Fruit fly (Drosophila melanogaster) whole organism, prepupa: ENCODE measurements around the gene PIG-S.

Experiments used
- CG16779 ChIP-seq: fragments of 200-800 bp; sonication (Bioruptor generic); optimal IDR thresholded peaks from 3 replicates; lab custom pipeline; 2017; ENCODE audit warnings: missing biosample characterization, mild to moderate bottlenecking, missing genetic modification characterization
- CG3919 ChIP-seq: fragments of 200-800 bp; sonication (Bioruptor generic); optimal IDR thresholded peaks from 3 replicates; lab custom pipeline; 2016; ENCODE audit warnings: missing biosample characterization, missing genetic modification characterization
- CG8319 ChIP-seq: fragments of 200-800 bp; sonication (Bioruptor generic); optimal IDR thresholded peaks from 3 replicates; lab custom pipeline; 2016; ENCODE audit warnings: missing biosample characterization, missing genetic modification characterization
- CG8632 ChIP-seq: fragments of 200-800 bp; sonication (Bioruptor generic); optimal IDR thresholded peaks from 3 replicates; lab custom pipeline; 2016; ENCODE audit warnings: missing biosample characterization, missing genetic modification characterization
- CG9139 ChIP-seq: fragments of 200-800 bp; sonication (Bioruptor generic); optimal IDR thresholded peaks from 3 replicates; lab custom pipeline; 2017; ENCODE audit warnings: missing biosample characterization, mild to moderate bottlenecking, missing genetic modification characterization
- Hr4 ChIP-seq: fragments of 200-800 bp; sonication (Bioruptor generic); optimal IDR thresholded peaks from 3 replicates; lab custom pipeline; 2016; ENCODE audit warnings: missing biosample characterization, missing genetic modification characterization
- eg ChIP-seq: fragments of 200-800 bp; sonication (Bioruptor generic); IDR thresholded peaks from 3 replicates; pipeline ENCODE4 v1.3.6; 2022; ENCODE audit warnings: missing biosample characterization, missing genetic modification characterization

- TF ChIP-seq CG9139 (GFP tag; lab: Kevin White, UChicago) (no peak), Hr4 (GFP tag; lab: Kevin White, UChicago) (no peak), CG16779 (tag; lab: Kevin White, UChicago) (no peak), CG3919 (GFP tag; lab: Kevin White, UChicago) (no peak), CG8319 (no peak), CG8632 (GFP tag; lab: Kevin White, UChicago) (no peak), eg (no peak)
These were observed 28.3 kb downstream of the PIG-S start for dm6 chr3R:24889303-24889892.
